Worm (Caenorhabditis elegans) whole organism, L4 larva: ENCODE data around the gene msp-31.
"Not testable (repeated sequence)": the region's sequence is repeated elsewhere in the genome, so short reads cannot be mapped to it uniquely, and the experiment has no call there.

ENCODE experiments used
- D1046.2 ChIP-seq: fragments of 200-800 bp; sonication (Bioruptor generic); IDR thresholded peaks from 2 replicates; pipeline ENCODE4 v1.3.6; 2022; ENCODE audit warnings: missing genetic modification characterization, missing compliant biosample characterization
- F10B5.3 ChIP-seq: sonication (generic microtip); optimal IDR thresholded peaks from 2 replicates; lab custom pipeline; 2016; ENCODE audit warnings: mild to moderate bottlenecking, missing genetic modification characterization, missing compliant biosample characterization
- F26F4.8 ChIP-seq: fragments of 200-800 bp; sonication (Bioruptor generic); conservative IDR thresholded peaks from 2 replicates; pipeline ENCODE4 v1.3.6; 2022; ENCODE audit warnings: missing genetic modification characterization, missing compliant biosample characterization
- F44E2.7 ChIP-seq: fragments of 200-800 bp; sonication (Bioruptor generic); IDR thresholded peaks from 2 replicates; pipeline ENCODE4 v2.1.2; 2022; ENCODE audit warnings: missing genetic modification characterization, missing compliant biosample characterization
- T26A8.4 ChIP-seq: fragments of 200-800 bp; sonication (Bioruptor generic); IDR thresholded peaks from 2 replicates; pipeline ENCODE4 v1.3.6; 2022; ENCODE audit warnings: missing genetic modification characterization, missing compliant biosample characterization
- Y105C5A.15 ChIP-seq: fragments of 200-800 bp; sonication (Bioruptor generic); IDR thresholded peaks from 2 replicates; pipeline ENCODE4 v1.3.6; 2022; ENCODE audit warnings: missing genetic modification characterization, missing compliant biosample characterization
- ZK337.2 ChIP-seq: fragments of 200-800 bp; sonication (Bioruptor generic); IDR thresholded peaks from 2 replicates; pipeline ENCODE4 v1.3.6; 2022; ENCODE audit warnings: missing genetic modification reagents, missing genetic modification characterization, missing compliant biosample characterization
- arid-1 ChIP-seq: fragments of 200-800 bp; sonication (Bioruptor generic); conservative IDR thresholded peaks from 2 replicates; pipeline ENCODE4 v1.3.6; 2022; ENCODE audit warnings: missing genetic modification reagents, missing genetic modification characterization, missing compliant biosample characterization
- ceh-20 ChIP-seq: fragments of 200-800 bp; sonication (Bioruptor generic); IDR thresholded peaks from 2 replicates; pipeline ENCODE4 v1.3.6; 2022; ENCODE audit warnings: missing genetic modification reagents, missing genetic modification characterization, missing compliant biosample characterization
- ceh-62 ChIP-seq: sonication (generic microtip); optimal IDR thresholded peaks from 2 replicates; lab custom pipeline; 2017; ENCODE audit warnings: missing biosample characterization, missing genetic modification characterization
- ctbp-1 ChIP-seq: fragments of 200-800 bp; sonication (Bioruptor generic); IDR thresholded peaks from 2 replicates; pipeline ENCODE4 v1.3.6; 2022; ENCODE audit warnings: missing genetic modification reagents, missing genetic modification characterization, missing compliant biosample characterization
- daf-12 ChIP-seq: fragments of 150-350 bp; optimal IDR thresholded peaks from 2 replicates; lab custom pipeline; 2014; ENCODE audit warnings: missing biosample characterization, missing genetic modification reagents, missing genetic modification characterization
- daf-8 ChIP-seq: fragments of 200-800 bp; sonication (Bioruptor generic); IDR thresholded peaks from 2 replicates; pipeline ENCODE4 v1.3.6; 2022; ENCODE audit warnings: missing genetic modification characterization, missing compliant biosample characterization
- dmd-6 ChIP-seq: fragments of 200-800 bp; sonication (Bioruptor generic); IDR thresholded peaks from 2 replicates; pipeline ENCODE4 v1.3.6; 2022; ENCODE audit warnings: missing genetic modification reagents, missing genetic modification characterization, missing compliant biosample characterization
- dmd-9 ChIP-seq: fragments of 200-800 bp; sonication (Bioruptor generic); IDR thresholded peaks from 2 replicates; pipeline ENCODE4 v1.3.6; 2022; ENCODE audit warnings: missing genetic modification reagents, missing genetic modification characterization, missing compliant biosample characterization
- hmg-1.1 ChIP-seq: fragments of 200-800 bp; sonication (Bioruptor generic); IDR thresholded peaks from 2 replicates; pipeline ENCODE4 v1.3.6; 2022; ENCODE audit warnings: missing genetic modification reagents, missing genetic modification characterization, missing compliant biosample characterization
- lim-7 ChIP-seq: fragments of 200-800 bp; sonication (Bioruptor generic); IDR thresholded peaks from 2 replicates; pipeline ENCODE4 v1.3.6; 2022; ENCODE audit warnings: missing genetic modification characterization, missing compliant biosample characterization
- lin-1 ChIP-seq: fragments of 200-800 bp; sonication (Bioruptor generic); IDR thresholded peaks from 2 replicates; pipeline ENCODE4 v1.3.6; 2022; ENCODE audit warnings: missing genetic modification reagents, missing genetic modification characterization, missing compliant biosample characterization
- lin-13 ChIP-seq: fragments of 150-350 bp; optimal IDR thresholded peaks from 2 replicates; lab custom pipeline; 2014; ENCODE audit warnings: missing biosample characterization, missing genetic modification reagents, missing genetic modification characterization
- lin-29 ChIP-seq: fragments of 200-800 bp; sonication (Bioruptor generic); IDR thresholded peaks from 2 replicates; pipeline ENCODE4 v1.3.6; 2022; ENCODE audit warnings: missing genetic modification reagents, missing genetic modification characterization, missing compliant biosample characterization
- lin-38 ChIP-seq: fragments of 200-800 bp; sonication (Bioruptor generic); IDR thresholded peaks from 2 replicates; pipeline ENCODE4 v1.3.6; 2022; ENCODE audit warnings: missing genetic modification reagents, missing genetic modification characterization, missing compliant biosample characterization
- lin-39 ChIP-seq: fragments of 150-350 bp; optimal IDR thresholded peaks from 2 replicates; lab custom pipeline; 2014; ENCODE audit warnings: missing biosample characterization, missing genetic modification reagents, missing genetic modification characterization
- lsy-2 ChIP-seq, 2 experiments: fragments of 150-350 bp in 1 of 2; sonication (generic microtip) in 1 of 2; optimal IDR thresholded peaks; 2 replicates each; lab custom pipeline; 2014 to 2017; ENCODE audit warnings: missing biosample characterization in 2 of 2, missing genetic modification characterization in 2 of 2
- madf-5 ChIP-seq, 2 experiments: fragments of 200-800 bp; sonication (Bioruptor generic); IDR thresholded peaks; 2 replicates each; pipeline ENCODE4 v1.3.6; 2022; ENCODE audit warnings: missing compliant biosample characterization in 2 of 2, missing genetic modification characterization in 2 of 2
- madf-9 ChIP-seq: fragments of 200-800 bp; sonication (Bioruptor generic); conservative IDR thresholded peaks from 2 replicates; pipeline ENCODE4 v1.3.6; 2022; ENCODE audit warnings: missing genetic modification reagents, missing genetic modification characterization, missing compliant biosample characterization
- mdt-29 ChIP-seq: fragments of 200-800 bp; sonication (Bioruptor generic); IDR thresholded peaks from 2 replicates; pipeline ENCODE4 v1.3.6; 2022; ENCODE audit warnings: missing genetic modification reagents, missing genetic modification characterization, missing compliant biosample characterization
- mxl-2 ChIP-seq: fragments of 200-800 bp; sonication (Bioruptor generic); conservative IDR thresholded peaks from 2 replicates; pipeline ENCODE4 v1.3.6; 2022; ENCODE audit warnings: missing genetic modification reagents, missing genetic modification characterization, missing compliant biosample characterization
- nhr-41 ChIP-seq: fragments of 200-800 bp; sonication (Bioruptor generic); IDR thresholded peaks from 2 replicates; pipeline ENCODE4 v1.3.6; 2022; ENCODE audit warnings: missing genetic modification reagents, missing genetic modification characterization, missing compliant biosample characterization
- nhr-42 ChIP-seq: fragments of 200-800 bp; sonication (Bioruptor generic); IDR thresholded peaks from 2 replicates; pipeline ENCODE4 v1.3.6; 2022; ENCODE audit warnings: missing genetic modification characterization, missing compliant biosample characterization
- pha-4 ChIP-seq, 2 experiments: fragments of 150-350 bp in 1 of 2; fragments of 200-800 bp in 1 of 2; sonication (Bioruptor generic) in 1 of 2; IDR thresholded peaks in 1 of 2; optimal IDR thresholded peaks in 1 of 2; 2 replicates each; pipeline versions ENCODE4 v1.3.6 to Lab custom; 2014 to 2022; ENCODE audit warnings: missing genetic modification characterization in 2 of 2, missing genetic modification reagents in 2 of 2, missing biosample characterization in 1 of 2, missing compliant biosample characterization in 1 of 2
- php-3 ChIP-seq: fragments of 200-800 bp; sonication (Bioruptor generic); IDR thresholded peaks from 2 replicates; pipeline ENCODE4 v1.3.6; 2022; ENCODE audit warnings: missing genetic modification reagents, missing genetic modification characterization, missing compliant biosample characterization
- rbr-2 ChIP-seq: sonication (generic microtip); optimal IDR thresholded peaks from 2 replicates; lab custom pipeline; 2016; ENCODE audit warnings: missing genotype, missing genetic modification characterization, missing compliant biosample characterization
- snpc-1.2 ChIP-seq: fragments of 200-800 bp; sonication (Bioruptor generic); IDR thresholded peaks from 2 replicates; pipeline ENCODE4 v1.3.6; 2022; ENCODE audit warnings: missing genetic modification reagents, missing genetic modification characterization, missing compliant biosample characterization
- tra-1 ChIP-seq: fragments of 200-800 bp; sonication (Bioruptor generic); IDR thresholded peaks from 2 replicates; pipeline ENCODE4 v1.3.6; 2022; ENCODE audit warnings: missing genetic modification reagents, missing genetic modification characterization, missing compliant biosample characterization
- unc-130 ChIP-seq: sonication (generic microtip); optimal IDR thresholded peaks from 2 replicates; lab custom pipeline; 2016; ENCODE audit warnings: missing genetic modification reagents, missing genetic modification characterization, missing compliant biosample characterization
- unc-39 ChIP-seq: sonication (generic microtip); optimal IDR thresholded peaks from 2 replicates; lab custom pipeline; 2017; ENCODE audit warnings: missing biosample characterization, missing genetic modification characterization
- unc-62 ChIP-seq, 3 experiments: fragments of 150-350 bp in 1 of 3; sonication (generic microtip); optimal IDR thresholded peaks in 2 of 3; peaks in 1 of 3; 1 replicate in 1 of 3; 2 replicates in 2 of 3; lab custom pipeline; 2014 to 2017; ENCODE audit warnings: missing biosample characterization in 3 of 3, missing genetic modification characterization in 3 of 3, missing genetic modification reagents in 3 of 3, missing genotype in 1 of 3
- vab-7 ChIP-seq: fragments of 200-800 bp; sonication (Bioruptor generic); IDR thresholded peaks from 2 replicates; pipeline ENCODE4 v1.3.6; 2022; ENCODE audit warnings: missing genetic modification reagents, missing genetic modification characterization, missing compliant biosample characterization
- zfp-3 ChIP-seq: fragments of 200-800 bp; sonication (Bioruptor generic); conservative IDR thresholded peaks from 2 replicates; pipeline ENCODE4 v1.3.6; 2022; ENCODE audit warnings: missing genetic modification reagents, missing genetic modification characterization, missing compliant biosample characterization
- zip-11 ChIP-seq: fragments of 200-800 bp; sonication (Bioruptor generic); IDR thresholded peaks from 2 replicates; pipeline ENCODE4 v1.3.6; 2022; ENCODE audit warnings: missing genetic modification characterization, missing compliant biosample characterization
- zip-2 ChIP-seq: fragments of 150-350 bp; optimal IDR thresholded peaks from 2 replicates; lab custom pipeline; 2014; ENCODE audit warnings: missing biosample characterization, missing genetic modification characterization
- ztf-7 ChIP-seq: fragments of 150-350 bp; optimal IDR thresholded peaks from 2 replicates; lab custom pipeline; 2014; ENCODE audit warnings: missing biosample characterization, missing genetic modification characterization

msp-31 gene

DNA sequence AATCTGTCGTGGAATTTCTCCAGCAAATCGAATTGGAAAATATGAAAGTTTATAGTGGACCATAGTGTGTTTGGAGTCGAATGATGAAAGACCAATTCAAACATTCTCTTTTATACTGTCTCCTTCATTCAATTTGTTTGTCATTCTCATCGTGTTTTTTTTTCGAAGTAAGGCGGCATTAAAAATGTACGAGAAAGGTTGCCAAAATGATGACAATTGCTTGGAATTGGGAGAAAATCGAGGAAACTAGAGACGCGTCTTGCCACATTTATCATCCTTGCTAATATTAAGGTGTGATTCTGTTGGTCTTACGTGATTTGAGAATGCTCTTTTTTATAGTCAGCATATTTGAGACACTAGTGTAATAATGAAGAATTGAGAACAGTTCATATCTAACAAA is 18.6 kb upstream of the msp-31 start, which contains the start of gene gst-30:
TSS of gene gst-30 (minus strand) at position 101 of the 400 bp plus-strand sequence.
- TF ChIP-seq daf-8 (GFP tag; lab: Robert Waterston, UW) (no peak), ztf-7 (tag; lab: Kevin White, UChicago) (no peak), ceh-62 (tag; lab: Kevin White, UChicago) (no peak), daf-12 (tag; lab: Kevin White, UChicago) (no peak), lin-13 (no peak), zip-2 (tag; lab: Kevin White, UChicago) (no peak), ceh-20 (GFP tag; lab: Robert Waterston, UW) (no peak), nhr-41 (GFP tag; lab: Robert Waterston, UW) (no peak), lsy-2 (tag; optimal IDR thresholded peaks at IDR 0.05; lab: Kevin White, UChicago) (no peak), unc-39 (tag; lab: Kevin White, UChicago) (no peak), ZK337.2 (GFP tag; lab: Robert Waterston, UW) (no peak), F10B5.3 (tag; lab: Kevin White, UChicago) (no peak), lin-39 (tag; lab: Kevin White, UChicago) (no peak)

DNA sequence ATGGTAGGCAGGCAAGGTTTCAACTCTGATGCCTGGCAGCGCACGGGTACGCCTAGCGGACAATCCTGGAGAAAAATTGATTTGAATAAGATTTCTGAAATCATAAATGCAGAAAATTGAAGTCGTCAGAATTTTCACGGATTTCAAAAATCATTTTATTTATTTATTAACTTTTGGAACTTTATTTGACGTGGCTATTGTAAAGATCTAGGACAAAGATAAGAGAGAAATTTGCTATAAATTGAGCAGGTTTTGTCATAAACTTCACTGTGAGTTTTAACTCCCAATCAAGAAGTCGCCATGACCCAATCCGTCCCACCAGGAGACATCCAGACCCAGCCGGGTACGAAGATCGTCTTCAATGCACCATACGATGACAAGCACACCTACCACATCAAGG is 16.4 kb upstream of the msp-31 start, which contains the start of gene msp-152:
TSS of gene msp-152 (plus strand) at position 301 of the 400 bp plus-strand sequence.
- TF ChIP-seq rbr-2 (tag; lab: Kevin White, UChicago); zfp-3 (GFP tag; lab: Robert Waterston, UW); unc-130 (GFP tag; lab: Kevin White, UChicago): not testable (repeated sequence)
- TF ChIP-seq, all 104 proteins: peak for 0; not testable (repeated sequence) for 104

DNA sequence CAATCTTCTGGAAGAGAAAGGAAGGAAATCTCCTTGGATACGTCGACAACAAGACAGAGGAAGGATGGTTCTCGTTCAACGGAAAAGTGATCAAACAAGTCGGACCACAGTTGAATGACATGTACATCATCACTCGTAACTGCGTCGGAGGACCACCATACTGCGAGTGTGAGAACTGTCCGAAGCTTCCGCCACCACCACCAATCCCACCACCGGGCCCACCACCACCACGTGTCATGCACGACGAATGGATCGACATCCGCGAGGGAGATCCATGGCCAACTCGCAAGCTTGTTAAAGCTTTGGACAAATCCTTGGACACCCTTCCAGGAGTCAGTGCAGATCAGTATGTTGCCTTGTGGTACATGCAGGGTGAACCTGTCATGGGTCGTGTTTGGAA is 14.9 kb upstream of the msp-31 start:
- TF ChIP-seq unc-62 (GFP tag; optimal IDR thresholded peaks at IDR 0.05 in 1 of 2; lab: Kevin White, UChicago) (peak in 1 of 2 experiments; percentile 91), unc-62 (tag; optimal IDR thresholded peaks at IDR 0.05; lab: Kevin White, UChicago) (no peak), dmd-9 (no peak)

DNA sequence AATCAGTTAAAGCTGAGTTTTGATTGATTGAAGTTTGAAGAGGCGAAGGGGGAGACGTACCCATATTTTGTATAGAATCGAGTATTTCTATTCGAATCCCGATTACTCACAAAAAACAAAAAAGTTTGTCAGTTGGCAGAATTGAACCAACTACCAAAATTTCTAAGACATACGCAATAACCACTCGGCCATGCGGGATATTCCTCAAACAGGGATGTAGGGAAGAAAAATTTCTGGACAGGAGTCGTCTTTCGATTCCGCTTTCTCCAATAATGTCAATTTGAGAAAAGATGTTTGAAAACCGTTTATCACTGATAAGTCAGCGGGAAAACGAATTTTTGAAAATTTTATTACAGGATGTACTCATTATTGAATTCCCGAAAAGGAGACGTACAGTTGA is 12.0 kb upstream of the msp-31 start:
- TF ChIP-seq zip-11 (GFP tag; lab: Robert Waterston, UW) (0 out of 2 replicates have a peak, but pooled peaks have one; percentile 18), madf-9 (GFP tag; lab: Robert Waterston, UW) (peak; percentile 58; the same call in 1 of the 2 replicates), mdt-29 (GFP tag; lab: Robert Waterston, UW) (peak; percentile 50; the same call in 1 of the 2 replicates), F44E2.7 (GFP tag; lab: Robert Waterston, UW) (peak; percentile 50; the same call in 1 of the 2 replicates), madf-5 (GFP tag; IDR thresholded peaks at IDR 0.05; lab: Robert Waterston, UW) (peak; percentile 75; a peak in 2 of 4 replicates), lim-7 (GFP tag; lab: Robert Waterston, UW) (peak; percentile 93), tra-1 (peak; percentile 88), ZK337.2 (GFP tag; lab: Robert Waterston, UW) (peak; percentile 76; the same call in 1 of the 2 replicates), D1046.2 (GFP tag; lab: Robert Waterston, UW) (peak; percentile 86), zfp-3 (GFP tag; lab: Robert Waterston, UW) (peak; percentile 70; the same call in 1 of the 2 replicates), T26A8.4 (GFP tag; lab: Robert Waterston, UW) (peak; percentile 73), ctbp-1 (GFP tag; lab: Robert Waterston, UW) (0 out of 2 replicates have a peak, but pooled peaks have one; percentile 55), lin-29 (GFP tag; lab: Robert Waterston, UW) (0 out of 2 replicates have a peak, but pooled peaks have one; percentile 15), php-3 (GFP tag; lab: Robert Waterston, UW) (0 out of 2 replicates have a peak, but pooled peaks have one; percentile 39), mxl-2 (GFP tag; lab: Robert Waterston, UW) (peak; percentile 70), snpc-1.2 (GFP tag; lab: Robert Waterston, UW) (peak; percentile 79), nhr-42 (GFP tag; lab: Robert Waterston, UW) (peak; percentile 51; the same call in 1 of the 2 replicates), arid-1 (GFP tag; lab: Robert Waterston, UW) (peak; percentile 92), pha-4 (GFP tag; IDR thresholded peaks at IDR 0.05; lab: Robert Waterston, UW) (peak; percentile 79; the same call in 1 of the 2 replicates), hmg-1.1 (GFP tag; lab: Robert Waterston, UW) (peak; percentile 59; the same call in 1 of the 2 replicates), dmd-9 (0 out of 2 replicates have a peak, but pooled peaks have one; percentile 60), dmd-6 (GFP tag; lab: Robert Waterston, UW) (peak; percentile 12; the same call in 1 of the 2 replicates), vab-7 (peak; percentile 82), Y105C5A.15 (GFP tag; lab: Robert Waterston, UW) (peak; percentile 87; the same call in 1 of the 2 replicates), F26F4.8 (GFP tag; lab: Robert Waterston, UW) (peak; percentile 87), lin-1 (peak; percentile 70), lin-38 (GFP tag; lab: Robert Waterston, UW) (peak; percentile 81)
- TF ChIP-seq pha-4 (tag; optimal IDR thresholded peaks at IDR 0.05; lab: Kevin White, UChicago): not testable (repeated sequence)
